Fruit fly (Drosophila melanogaster) Kc167 (cell line): ENCODE measurements around the gene CG13078.

Experiments used
- h ChIP-seq: fragments of >200 bp; optimal IDR thresholded peaks from 3 replicates; lab custom pipeline; 2018; ENCODE audit warnings: missing external identifiers
- psq ChIP-seq: fragments of >200 bp; optimal IDR thresholded peaks from 2 replicates; lab custom pipeline; 2017; ENCODE audit warnings: missing external identifiers

DNA sequence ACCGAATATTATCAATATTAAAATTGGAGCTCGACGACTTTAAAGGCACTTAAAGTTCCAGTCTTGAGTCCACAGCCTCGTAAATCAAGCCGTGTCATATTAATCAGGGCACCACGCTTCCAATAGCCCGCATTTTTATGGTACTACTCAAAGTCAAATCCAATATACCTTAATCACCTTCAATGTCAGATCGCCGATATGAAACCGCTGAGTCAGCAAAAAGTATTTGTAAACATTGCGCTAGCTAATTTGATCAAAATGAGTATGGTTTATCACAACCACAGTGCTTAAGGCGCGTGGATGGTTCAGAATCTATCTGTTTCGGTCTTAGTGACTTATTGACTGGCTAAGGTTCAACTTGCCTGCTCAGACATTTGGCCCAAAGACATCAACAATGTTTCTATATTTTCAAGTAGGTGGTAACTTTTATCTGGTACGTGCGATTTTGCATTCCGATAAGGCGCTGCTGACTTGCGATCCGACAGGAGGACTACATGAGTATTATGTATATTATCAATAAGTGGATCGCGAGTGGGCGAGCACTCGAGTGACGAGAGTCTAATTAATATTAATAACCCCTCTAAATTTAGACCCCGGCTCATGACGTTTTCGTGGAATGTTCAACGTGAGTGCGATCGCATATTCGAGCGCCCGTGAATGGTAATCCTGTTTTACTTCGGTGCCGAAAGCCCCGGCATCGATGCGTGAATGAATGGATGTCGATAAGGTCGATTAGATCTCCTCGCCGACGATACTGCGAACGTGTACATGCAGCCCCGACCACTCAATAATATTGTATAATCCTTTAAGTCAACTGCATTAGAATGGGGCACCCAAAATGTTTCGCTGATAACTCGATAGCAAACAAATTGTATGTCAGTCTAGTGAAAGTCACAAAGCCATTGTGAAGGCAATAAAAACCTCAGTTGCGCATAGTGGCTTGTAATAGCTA is at the start of gene CG13078:
- TF ChIP-seq h (lab: Kevin White, UChicago): no peak
- TF ChIP-seq psq (lab: Kevin White, UChicago): no peak
